Fruit fly (Drosophila melanogaster) whole organism, adult: ENCODE data around the gene Cpr65Ec.

Experiments
- CG11617 ChIP-seq: fragments of 200-800 bp; sonication (Bioruptor generic); optimal IDR thresholded peaks from 2 replicates; lab custom pipeline; 2017; ENCODE audit warnings: mild to moderate bottlenecking, missing biosample characterization, missing genetic modification reagents, missing genetic modification characterization
- CG14711 ChIP-seq: fragments of 200-800 bp; sonication (Bioruptor generic); optimal IDR thresholded peaks from 2 replicates; lab custom pipeline; 2018; ENCODE audit warnings: missing biosample characterization, mild to moderate bottlenecking, missing genetic modification characterization, moderate library complexity
- CG1620 ChIP-seq: fragments of 200-800 bp; sonication (Bioruptor generic); optimal IDR thresholded peaks from 2 replicates; lab custom pipeline; 2016; ENCODE audit warnings: missing biosample characterization, missing genetic modification characterization
- CG33017 ChIP-seq: fragments of 200-800 bp; sonication (Bioruptor generic); optimal IDR thresholded peaks from 2 replicates; lab custom pipeline; 2018; ENCODE audit warnings: missing biosample characterization, mild to moderate bottlenecking, missing genetic modification characterization, moderate library complexity
- CG7045 ChIP-seq: fragments of 200-800 bp; sonication (Bioruptor generic); optimal IDR thresholded peaks from 2 replicates; lab custom pipeline; 2017; ENCODE audit warnings: missing biosample characterization, mild to moderate bottlenecking, missing genetic modification characterization
- CG7101 ChIP-seq: fragments of 200-800 bp; sonication (Bioruptor generic); optimal IDR thresholded peaks from 2 replicates; lab custom pipeline; 2018; ENCODE audit warnings: missing biosample characterization, mild to moderate bottlenecking, missing genetic modification characterization, moderate library complexity
- Clk ChIP-seq: fragments of 200-800 bp; sonication (Bioruptor generic); optimal IDR thresholded peaks from 2 replicates; lab custom pipeline; 2017; ENCODE audit warnings: missing biosample characterization, missing genetic modification characterization
- Crg-1 ChIP-seq: fragments of 200-800 bp; sonication (Bioruptor generic); optimal IDR thresholded peaks from 2 replicates; lab custom pipeline; 2016; ENCODE audit warnings: missing biosample characterization, missing genetic modification characterization
- kay ChIP-seq: fragments of 200-800 bp; sonication (Bioruptor generic); peaks from one replicate; lab custom pipeline; 2016; ENCODE audit warnings: missing biosample characterization, missing genetic modification characterization, borderline replicate concordance
- ovo ChIP-seq: fragments of 200-800 bp; sonication (Bioruptor generic); optimal IDR thresholded peaks from 2 replicates; lab custom pipeline; 2016; ENCODE audit warnings: missing biosample characterization, missing genetic modification characterization
- pad ChIP-seq: fragments of 200-800 bp; sonication (Bioruptor generic); optimal IDR thresholded peaks from 3 replicates; lab custom pipeline; 2017; ENCODE audit warnings: missing biosample characterization, missing genetic modification characterization, mild to moderate bottlenecking, moderate library complexity, missing genetic modification reagents
- tj ChIP-seq: fragments of 200-800 bp; sonication (Bioruptor generic); optimal IDR thresholded peaks from 3 replicates; lab custom pipeline; 2017; ENCODE audit warnings: missing biosample characterization, mild to moderate bottlenecking, missing genetic modification characterization, moderate library complexity
- toe ChIP-seq: fragments of 200-800 bp; sonication (Bioruptor generic); optimal IDR thresholded peaks from 2 replicates; lab custom pipeline; 2016; ENCODE audit warnings: missing biosample characterization, missing genetic modification characterization

- TF ChIP-seq CG1620 (GFP tag; lab: Kevin White, UChicago), result no peak
- TF ChIP-seq CG33017 (tag; lab: Kevin White, UChicago), result no peak
- no peak for TF ChIP-seq Crg-1 (GFP tag; lab: Kevin White, UChicago)
- no peak for TF ChIP-seq CG14711
- TF ChIP-seq Clk (GFP tag; lab: Kevin White, UChicago), result no peak
- TF ChIP-seq toe (GFP tag; lab: Kevin White, UChicago), result no peak
- TF ChIP-seq CG7045 (GFP tag; lab: Kevin White, UChicago), result no peak
- TF ChIP-seq CG7101 (tag; lab: Kevin White, UChicago), result no peak
- TF ChIP-seq kay (GFP tag; lab: Kevin White, UChicago), result no peak
- no peak for TF ChIP-seq tj (GFP tag; lab: Kevin White, UChicago)
- no peak for TF ChIP-seq ovo
- no peak for TF ChIP-seq CG11617 (GFP tag; lab: Kevin White, UChicago)
- TF ChIP-seq pad (GFP tag; lab: Kevin White, UChicago), result no peak
These were observed 32.4 kb downstream of the Cpr65Ec start, which contains the start of the genes msl-3 and BBS1 for dm6 chr3L:7125289-7125955.
